Worm (Caenorhabditis elegans): ENCODE results near the gene F48B9.8.

F48B9.8 gene

ce11 chrX:2212712-2213111 lies 36.5 kb upstream of the F48B9.8 start:
- TF ChIP-seq unc-62 (GFP tag; optimal IDR thresholded peaks at IDR 0.05 in 1 of 2) (peak in 1 of 2 experiments; percentile 66), unc-62 (tag; optimal IDR thresholded peaks at IDR 0.05) (no peak), cey-2 (tag; optimal IDR thresholded peaks at IDR 0.05; ENCODE audit: borderline replicate concordance, insufficient read depth) (no peak)

- TF ChIP-seq ztf-11 (tag; optimal IDR thresholded peaks at IDR 0.05), result no peak
- TF ChIP-seq set-16 (GFP tag; IDR thresholded peaks at IDR 0.05), result peak; percentile 63
- no peak for TF ChIP-seq dmd-8 (GFP tag; IDR thresholded peaks at IDR 0.05)
- TF ChIP-seq nhr-42 (GFP tag; IDR thresholded peaks at IDR 0.05), result 0 out of 2 replicates have a peak, but pooled peaks have one; percentile 8
- no peak for TF ChIP-seq mdt-29 (GFP tag; IDR thresholded peaks at IDR 0.05)
- 0 out of 2 replicates have a peak, but pooled peaks have one; percentile 24 for TF ChIP-seq egl-43 (GFP tag; IDR thresholded peaks at IDR 0.05)
- no peak for TF ChIP-seq Y105C5A.15 (GFP tag; IDR thresholded peaks at IDR 0.05)
- TF ChIP-seq mes-2 (tag; optimal IDR thresholded peaks at IDR 0.05; ENCODE audit: poor library complexity, severe bottlenecking), result peak; percentile 11
- no peak for TF ChIP-seq mxl-3 (GFP tag; optimal IDR thresholded peaks at IDR 0.05)
- no peak for TF ChIP-seq jun-1 (tag; optimal IDR thresholded peaks at IDR 0.05)
- TF ChIP-seq nhr-25 (tag; optimal IDR thresholded peaks at IDR 0.05; ENCODE audit: borderline replicate concordance, insufficient read depth), result no peak
- TF ChIP-seq mep-1 (tag; optimal IDR thresholded peaks at IDR 0.05), result no peak
- no peak for TF ChIP-seq madf-5 (GFP tag; IDR thresholded peaks at IDR 0.05)
- TF ChIP-seq hlh-30 (tag; optimal IDR thresholded peaks at IDR 0.05; ENCODE audit: insufficient read depth), result no peak
- no peak for TF ChIP-seq daf-16 (GFP tag; optimal IDR thresholded peaks at IDR 0.05)
- no peak for TF ChIP-seq daf-16 (tag; optimal IDR thresholded peaks at IDR 0.05)
- TF ChIP-seq T26A8.4 (GFP tag; IDR thresholded peaks at IDR 0.05), result no peak
Observed at ce11 chrX:2212141-2212540, 35.9 kb upstream of the F48B9.8 start.

- TF ChIP-seq aha-1 (tag) (peak; percentile 75), sdz-12 (GFP tag; optimal IDR thresholded peaks at IDR 0.05) (no peak)
Observed at ce11 chrX:2210751-2211150, 34.5 kb upstream of the F48B9.8 start, which contains the start of gene peb-1. Gene peb-1 (plus strand): TSS chrX:2211051.

ce11 chrX:2210164-2210563 lies 34.0 kb upstream of the F48B9.8 start:
- 0 out of 2 replicates have a peak, but pooled peaks have one; percentile 48 for TF ChIP-seq egl-43 (GFP tag; IDR thresholded peaks at IDR 0.05)
- TF ChIP-seq hif-1 (tag; optimal IDR thresholded peaks at IDR 0.05), result no peak

ce11 chrX:2208391-2208790 lies 32.2 kb upstream of the F48B9.8 start:
- TF ChIP-seq F44E2.7 (GFP tag; IDR thresholded peaks at IDR 0.05) (no peak), nhr-102 (tag; optimal IDR thresholded peaks at IDR 0.05) (no peak), Y75B8A.6 (GFP tag; IDR thresholded peaks at IDR 0.05) (no peak), nhr-25 (tag; optimal IDR thresholded peaks at IDR 0.05; ENCODE audit: borderline replicate concordance, insufficient read depth) (peak; percentile 45), Y105C5A.15 (GFP tag; IDR thresholded peaks at IDR 0.05) (no peak), zag-1 (tag; optimal IDR thresholded peaks at IDR 0.05) (no peak), nhr-28 (tag; optimal IDR thresholded peaks at IDR 0.05) (peak; percentile 28), hlh-11 (tag; optimal IDR thresholded peaks at IDR 0.05) (peak; percentile 10)

ce11 chrX:2204963-2205362 lies 28.8 kb upstream of the F48B9.8 start, which contains the start of gene T24C12.4:
Gene T24C12.4 (minus strand): TSS chrX:2205063.
- TF ChIP-seq nhr-111 (GFP tag; optimal IDR thresholded peaks at IDR 0.05) (no peak), ceh-32 (tag; optimal IDR thresholded peaks at IDR 0.05; ENCODE audit: poor library complexity) (no peak), aha-1 (tag) (no peak), ztf-11 (tag; optimal IDR thresholded peaks at IDR 0.05) (no peak), lin-38 (GFP tag; IDR thresholded peaks at IDR 0.05) (no peak), Y48G9A.11 (GFP tag; IDR thresholded peaks at IDR 0.05) (no peak), cey-2 (tag; optimal IDR thresholded peaks at IDR 0.05; ENCODE audit: borderline replicate concordance, insufficient read depth) (no peak), dmd-8 (GFP tag; IDR thresholded peaks at IDR 0.05) (no peak), lin-29 (GFP tag; IDR thresholded peaks at IDR 0.05) (no peak), ZK337.2 (GFP tag; IDR thresholded peaks at IDR 0.05) (no peak), dve-1 (tag; optimal IDR thresholded peaks at IDR 0.05; ENCODE audit: insufficient read depth) (no peak), Y105C5A.15 (GFP tag; IDR thresholded peaks at IDR 0.05) (no peak), mes-2 (tag; optimal IDR thresholded peaks at IDR 0.05; ENCODE audit: poor library complexity, severe bottlenecking) (no peak), dpl-1 (GFP tag; optimal IDR thresholded peaks at IDR 0.05) (no peak), sdz-12 (GFP tag; optimal IDR thresholded peaks at IDR 0.05) (no peak), spr-3 (GFP tag; optimal IDR thresholded peaks at IDR 0.05) (no peak), skn-1 (tag; optimal IDR thresholded peaks at IDR 0.05) (no peak), ctbp-1 (GFP tag; IDR thresholded peaks at IDR 0.05) (no peak), ceh-82 (tag; optimal IDR thresholded peaks at IDR 0.05) (no peak), unc-62 (GFP tag; optimal IDR thresholded peaks at IDR 0.05 in 1 of 2) (no peak), unc-62 (tag; optimal IDR thresholded peaks at IDR 0.05) (no peak)

All from whole organism, L4 larva.